Fruit fly (Drosophila melanogaster) whole organism, embryonic: ENCODE data around the gene CG34028.
A peak's percentile ranks its signal among the peaks of the same experiment; 100 is the strongest.

Experiments used
- Asciz ChIP-seq: fragments of 200-800 bp; sonication (Bioruptor generic); optimal IDR thresholded peaks from 2 replicates; lab custom pipeline; 2017; ENCODE audit warnings: missing biosample characterization, mild to moderate bottlenecking, missing genetic modification characterization, missing genetic modification reagents
- Awh ChIP-seq: fragments of 200-800 bp; sonication (Bioruptor generic); IDR thresholded peaks from 2 replicates; pipeline ENCODE4, ENCODE4 v1.3.6; 2022; ENCODE audit warnings: missing biosample characterization, missing genetic modification characterization
- CG10274 ChIP-seq: fragments of 200-800 bp; sonication (Bioruptor generic); optimal IDR thresholded peaks from 3 replicates; lab custom pipeline; 2017; ENCODE audit warnings: missing biosample characterization, mild to moderate bottlenecking, missing genetic modification characterization
- CG10462 ChIP-seq: fragments of 200-800 bp; sonication (Bioruptor generic); optimal IDR thresholded peaks from 2 replicates; lab custom pipeline; 2016; ENCODE audit warnings: missing biosample characterization, missing genetic modification characterization
- CG13123 ChIP-seq: fragments of 200-800 bp; sonication (Bioruptor generic); optimal IDR thresholded peaks from 2 replicates; lab custom pipeline; 2016; ENCODE audit warnings: missing biosample characterization, missing genetic modification characterization
- CG13424 ChIP-seq: fragments of 200-800 bp; sonication (Bioruptor generic); optimal IDR thresholded peaks from 2 replicates; lab custom pipeline; 2019; ENCODE audit warnings: missing biosample characterization, mild to moderate bottlenecking, missing genetic modification characterization, moderate library complexity
- CG13775 ChIP-seq: fragments of 200-800 bp; sonication (Bioruptor generic); optimal IDR thresholded peaks from 3 replicates; lab custom pipeline; 2017; ENCODE audit warnings: missing biosample characterization, mild to moderate bottlenecking, missing genetic modification characterization
- CG14014 ChIP-seq: fragments of 200-800 bp; sonication (Bioruptor generic); IDR thresholded peaks from 2 replicates; pipeline ENCODE4 v1.3.6; 2022; ENCODE audit warnings: missing biosample characterization, missing genetic modification characterization
- CG16863 ChIP-seq: fragments of 200-800 bp; sonication (Bioruptor generic); optimal IDR thresholded peaks from 3 replicates; lab custom pipeline; 2016; ENCODE audit warnings: missing biosample characterization, missing genetic modification characterization
- CG2889 ChIP-seq: fragments of 200-800 bp; sonication (Bioruptor generic); IDR thresholded peaks from 3 replicates; pipeline ENCODE4 v1.3.6; 2022; ENCODE audit warnings: missing biosample characterization, missing genetic modification characterization
- CG3726 ChIP-seq: fragments of 200-800 bp; sonication (Bioruptor generic); IDR thresholded peaks from 3 replicates; pipeline ENCODE4, ENCODE4 v1.3.6; 2022; ENCODE audit warnings: missing biosample characterization, missing genetic modification characterization
- CG4328 ChIP-seq: fragments of 200-800 bp; sonication (Bioruptor generic); optimal IDR thresholded peaks from 3 replicates; lab custom pipeline; 2017; ENCODE audit warnings: missing biosample characterization, missing genetic modification reagents, missing genetic modification characterization
- CG4854 ChIP-seq: fragments of 200-800 bp; sonication (Bioruptor generic); optimal IDR thresholded peaks from 2 replicates; lab custom pipeline; 2016; ENCODE audit warnings: missing biosample characterization, missing genetic modification characterization, inconsistent platforms
- CG6175 ChIP-seq: fragments of 200-800 bp; sonication (Bioruptor generic); IDR thresholded peaks from 3 replicates; pipeline ENCODE4 v1.3.6; 2022; ENCODE audit warnings: missing biosample characterization, missing genetic modification characterization
- CG6272 ChIP-seq: fragments of 200-800 bp; sonication (Bioruptor generic); IDR thresholded peaks from 2 replicates; pipeline ENCODE4 v1.3.6; 2022; ENCODE audit warnings: missing biosample characterization, missing genetic modification characterization
- CG7745 ChIP-seq: fragments of 200-800 bp; sonication (Bioruptor generic); optimal IDR thresholded peaks from 2 replicates; lab custom pipeline; 2018; ENCODE audit warnings: missing biosample characterization, mild to moderate bottlenecking, missing genetic modification characterization, moderate library complexity
- CG8359 ChIP-seq: fragments of 200-800 bp; sonication (Bioruptor generic); optimal IDR thresholded peaks from 2 replicates; lab custom pipeline; 2017; ENCODE audit warnings: missing biosample characterization, mild to moderate bottlenecking, missing genetic modification characterization, borderline replicate concordance
- CG8944 ChIP-seq: fragments of 200-800 bp; sonication (Bioruptor generic); optimal IDR thresholded peaks from 3 replicates; lab custom pipeline; 2016; ENCODE audit warnings: missing biosample characterization, missing genetic modification characterization
- CTCF ChIP-seq: fragments of 200-800 bp; sonication (Bioruptor generic); optimal IDR thresholded peaks from 2 replicates; lab custom pipeline; 2017; ENCODE audit warnings: missing biosample characterization, mild to moderate bottlenecking, missing genetic modification characterization, moderate library complexity
- GATAe ChIP-seq: fragments of 200-800 bp; sonication (Bioruptor generic); conservative IDR thresholded peaks from 2 replicates; pipeline ENCODE4 v1.3.6; 2022; ENCODE audit warnings: missing biosample characterization, missing genetic modification characterization
- Mad ChIP-seq: fragments of 200-800 bp; sonication (Bioruptor generic); optimal IDR thresholded peaks from 2 replicates; lab custom pipeline; 2016; ENCODE audit warnings: missing biosample characterization, missing genetic modification characterization
- Mrtf ChIP-seq: fragments of 200-800 bp; sonication (Bioruptor generic); IDR thresholded peaks from 3 replicates; pipeline ENCODE4 v1.3.6; 2022; ENCODE audit warnings: missing biosample characterization, missing genetic modification characterization
- PHDP ChIP-seq: fragments of 200-800 bp; sonication (Bioruptor generic); optimal IDR thresholded peaks from 3 replicates; lab custom pipeline; 2018; ENCODE audit warnings: missing biosample characterization, mild to moderate bottlenecking, missing genetic modification characterization, moderate library complexity
- Ravus ChIP-seq: fragments of 200-800 bp; sonication (Bioruptor generic); IDR thresholded peaks from 2 replicates; pipeline ENCODE4 v1.3.6; 2022; ENCODE audit warnings: missing biosample characterization, missing genetic modification characterization
- Rx ChIP-seq: fragments of 200-800 bp; sonication (Bioruptor generic); IDR thresholded peaks from 2 replicates; pipeline ENCODE4 v1.3.6; 2022; ENCODE audit warnings: missing biosample characterization, missing genetic modification characterization
- Sin3A ChIP-seq: fragments of >200 bp; optimal IDR thresholded peaks from 2 replicates; lab custom pipeline; 2018
- Sry-β ChIP-seq: fragments of 200-800 bp; sonication (Bioruptor generic); optimal IDR thresholded peaks from 2 replicates; lab custom pipeline; 2018; ENCODE audit warnings: missing biosample characterization, mild to moderate bottlenecking, missing genetic modification characterization, moderate library complexity
- ara ChIP-seq: fragments of 200-800 bp; sonication (Bioruptor generic); IDR thresholded peaks from 2 replicates; pipeline ENCODE4 v1.3.6; 2022; ENCODE audit warnings: missing biosample characterization, missing genetic modification characterization
- ash1 ChIP-seq: fragments of 200-800 bp; sonication (Bioruptor generic); optimal IDR thresholded peaks from 2 replicates; lab custom pipeline; 2018; ENCODE audit warnings: missing biosample characterization, mild to moderate bottlenecking, missing genetic modification characterization
- ato ChIP-seq: fragments of 200-800 bp; sonication (Bioruptor generic); IDR thresholded peaks from 2 replicates; pipeline ENCODE4 v1.3.6; 2022; ENCODE audit warnings: missing biosample characterization, missing genetic modification characterization; ENCODE audit not compliant: partially characterized antibody
- bowl ChIP-seq: fragments of 200-800 bp; sonication (Bioruptor generic); IDR thresholded peaks from 2 replicates; pipeline ENCODE4 v1.3.6; 2022; ENCODE audit warnings: missing biosample characterization, missing genetic modification characterization
- cato ChIP-seq: fragments of 200-800 bp; sonication (Bioruptor generic); optimal IDR thresholded peaks from 2 replicates; lab custom pipeline; 2016; ENCODE audit warnings: missing biosample characterization, missing genetic modification characterization, borderline replicate concordance
- cg ChIP-seq: fragments of 200-800 bp; sonication (Bioruptor generic); optimal IDR thresholded peaks from 3 replicates; lab custom pipeline; 2019; ENCODE audit warnings: missing biosample characterization, mild to moderate bottlenecking, missing genetic modification characterization, moderate library complexity
- chif ChIP-seq, 2 experiments: fragments of 200-800 bp; sonication (Bioruptor generic); optimal IDR thresholded peaks; 3 replicates each; lab custom pipeline; 2016; ENCODE audit warnings: missing biosample characterization in 2 of 2, missing genetic modification characterization in 2 of 2
- crp ChIP-seq, 2 experiments: fragments of 200-800 bp; sonication (Bioruptor generic); optimal IDR thresholded peaks; 2 replicates in 1 of 2; 3 replicates in 1 of 2; lab custom pipeline; 2017; ENCODE audit warnings: missing biosample characterization in 2 of 2, missing genetic modification characterization in 2 of 2, mild to moderate bottlenecking in 1 of 2, moderate library complexity in 1 of 2
- dm ChIP-seq: fragments of 200-800 bp; sonication (Bioruptor generic); optimal IDR thresholded peaks from 3 replicates; lab custom pipeline; 2016; ENCODE audit warnings: missing biosample characterization, missing genetic modification characterization
- fd102C ChIP-seq: fragments of 200-800 bp; sonication (Bioruptor generic); optimal IDR thresholded peaks from 2 replicates; lab custom pipeline; 2018; ENCODE audit warnings: missing biosample characterization, mild to moderate bottlenecking, missing genetic modification characterization, moderate library complexity
- ham ChIP-seq: fragments of 200-800 bp; sonication (Bioruptor generic); IDR thresholded peaks from 2 replicates; pipeline ENCODE4 v1.3.6; 2022; ENCODE audit warnings: missing biosample characterization, missing genetic modification characterization
- hkb ChIP-seq, 2 experiments: fragments of 200-800 bp in 1 of 2; fragments of >200 bp in 1 of 2; sonication (Bioruptor generic) in 1 of 2; IDR thresholded peaks in 1 of 2; optimal IDR thresholded peaks in 1 of 2; 2 replicates each; pipeline versions ENCODE4 v1.3.6 to Lab custom; 2017 to 2022; ENCODE audit warnings: missing biosample characterization in 1 of 2, missing genetic modification characterization in 1 of 2
- insv ChIP-seq, 2 experiments: fragments of 200-800 bp; sonication (Bioruptor generic); optimal IDR thresholded peaks; 3 replicates each; lab custom pipeline; 2016 to 2018; ENCODE audit warnings: missing biosample characterization in 2 of 2, missing genetic modification characterization in 2 of 2
- lola ChIP-seq, 3 experiments: fragments of >200 bp in 2 of 3; fragments of 200-800 bp in 1 of 3; sonication (Bioruptor generic) in 1 of 3; optimal IDR thresholded peaks; 2 replicates each; lab custom pipeline; 2017 to 2019; ENCODE audit warnings: missing biosample characterization in 3 of 3, missing genetic modification characterization in 3 of 3, mild to moderate bottlenecking in 1 of 3, moderate library complexity in 1 of 3
- mirr ChIP-seq: fragments of 200-800 bp; sonication (Bioruptor generic); optimal IDR thresholded peaks from 3 replicates; lab custom pipeline; 2018; ENCODE audit warnings: missing biosample characterization, mild to moderate bottlenecking, missing genetic modification characterization
- pnt ChIP-seq: fragments of 200-800 bp; sonication (Bioruptor generic); optimal IDR thresholded peaks from 3 replicates; lab custom pipeline; 2016; ENCODE audit warnings: missing biosample characterization, missing genetic modification characterization
- pzg ChIP-seq: fragments of 200-800 bp; sonication (Bioruptor generic); optimal IDR thresholded peaks from 3 replicates; lab custom pipeline; 2018; ENCODE audit warnings: missing biosample characterization, mild to moderate bottlenecking, missing genetic modification characterization, moderate library complexity
- sob ChIP-seq: fragments of 200-800 bp; sonication (Bioruptor generic); IDR thresholded peaks from 2 replicates; pipeline ENCODE4 v1.3.6; 2022; ENCODE audit warnings: missing biosample characterization, missing genetic modification characterization
- sug ChIP-seq: fragments of 200-800 bp; optimal IDR thresholded peaks from 2 replicates; lab custom pipeline; 2019; ENCODE audit warnings: missing biosample characterization, mild to moderate bottlenecking, missing genetic modification characterization, moderate library complexity
- tll ChIP-seq, 2 experiments: fragments of 200-800 bp in 1 of 2; fragments of >200 bp in 1 of 2; sonication (Bioruptor generic) in 1 of 2; optimal IDR thresholded peaks; 2 replicates each; lab custom pipeline; 2017 to 2019; ENCODE audit warnings: missing biosample characterization in 2 of 2, missing genetic modification characterization in 2 of 2, mild to moderate bottlenecking in 1 of 2, moderate library complexity in 1 of 2
- usp ChIP-seq: fragments of >200 bp; optimal IDR thresholded peaks from 2 replicates; lab custom pipeline; 2017; ENCODE audit warnings: missing biosample characterization, missing genetic modification characterization

The CG34028 gene

DNA sequence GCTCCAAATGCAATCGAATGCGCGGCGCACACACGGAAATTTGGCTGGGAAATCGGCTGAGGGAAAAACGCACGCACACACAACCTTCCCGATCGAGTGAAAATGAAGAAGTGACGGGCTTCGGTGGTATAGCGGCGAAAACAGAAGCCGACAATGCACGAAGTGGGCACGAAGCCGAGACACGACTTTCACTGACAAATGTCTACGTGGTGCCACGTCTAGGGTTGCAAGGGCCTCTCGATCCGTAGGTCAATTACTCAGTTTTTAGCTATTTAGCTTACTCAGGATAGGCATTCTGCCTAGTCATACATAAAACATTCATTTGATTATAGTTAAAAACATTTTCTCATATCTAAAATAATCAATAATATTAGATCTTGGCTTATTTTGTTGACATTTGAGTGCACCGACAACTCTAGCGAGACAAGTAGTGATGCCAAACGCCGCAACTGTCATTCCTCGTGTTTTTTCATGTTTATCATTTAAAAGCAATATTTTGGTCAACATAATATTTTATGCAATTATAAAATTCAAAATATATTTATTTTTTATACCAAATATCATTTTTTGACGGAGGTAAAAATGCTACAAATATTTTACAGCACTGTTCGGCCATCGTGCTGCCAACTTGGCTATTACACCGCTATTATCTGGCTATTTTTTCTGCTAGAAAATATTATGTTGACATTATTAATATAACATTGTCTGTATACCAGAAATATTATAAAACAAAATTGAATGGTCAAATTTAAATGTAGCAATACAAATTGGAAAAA lies 42.4 kb downstream of the CG34028 start (continued):
- TF ChIP-seq CG14014 (GFP tag; lab: Robert Waterston, UW) = peak; percentile 89
- TF ChIP-seq insv (GFP tag; optimal IDR thresholded peaks at IDR 0.05; lab: Kevin White, UChicago) = peak in 1 of 2 experiments; percentile 44
- TF ChIP-seq Asciz = peak; percentile 77
- TF ChIP-seq cg = no peak
- TF ChIP-seq lola (GFP tag; optimal IDR thresholded peaks at IDR 0.05; lab: Kevin White, UChicago) = peak in 1 of 3 experiments; percentile 84
- TF ChIP-seq Rx (GFP tag; lab: Robert Waterston, UW) = peak; percentile 71
- no peak for TF ChIP-seq tll (GFP tag; optimal IDR thresholded peaks at IDR 0.05; lab: Kevin White, UChicago)
- TF ChIP-seq mirr (GFP tag; lab: Kevin White, UChicago) = peak; percentile 88
- peak; percentile 52 for TF ChIP-seq fd102C
- TF ChIP-seq ash1 (GFP tag; lab: Kevin White, UChicago) = peak; percentile 27
- TF ChIP-seq CG7745 (tag; lab: Kevin White, UChicago) = no peak
- peak; percentile 67 for TF ChIP-seq CG8944
- peak; percentile 43; the same call in 1 of the 2 replicates for TF ChIP-seq GATAe
- peak; percentile 88 for TF ChIP-seq CG4328 (GFP tag; lab: Kevin White, UChicago)
- peak; percentile 89 for TF ChIP-seq sug (tag; lab: Kevin White, UChicago)
- peak; percentile 84 for TF ChIP-seq Awh (GFP tag; lab: Robert Waterston, UW)
- 0 out of 3 replicates have a peak, but pooled peaks have one; percentile 49 for TF ChIP-seq CG6175 (GFP tag; lab: Robert Waterston, UW)
- no peak for TF ChIP-seq usp (GFP tag; lab: Kevin White, UChicago)
- peak; percentile 46 for TF ChIP-seq CTCF (GFP tag; lab: Kevin White, UChicago)
- peak; percentile 85 for TF ChIP-seq CG13775 (GFP tag; lab: Kevin White, UChicago)
- 0 out of 2 replicates have a peak, but pooled peaks have one; percentile 53 for TF ChIP-seq ham (GFP tag; lab: Robert Waterston, UW)
- TF ChIP-seq sob (GFP tag; lab: Robert Waterston, UW) = peak; percentile 89
- peak in 1 of 2 experiments; percentile 28 for TF ChIP-seq crp (GFP tag; optimal IDR thresholded peaks at IDR 0.05; lab: Kevin White, UChicago)
- TF ChIP-seq cato (GFP tag; lab: Kevin White, UChicago) = peak; percentile 64
- TF ChIP-seq CG10462 (GFP tag; lab: Kevin White, UChicago) = peak; percentile 70
- TF ChIP-seq pzg (GFP tag; lab: Kevin White, UChicago) = peak; percentile 42
- peak; percentile 51 for TF ChIP-seq pnt
- TF ChIP-seq CG4854 (GFP tag; lab: Kevin White, UChicago) = peak; percentile 78
- TF ChIP-seq CG2889 = peak; percentile 85
- peak; percentile 52 for TF ChIP-seq Ravus (GFP tag; lab: Robert Waterston, UW)
- TF ChIP-seq ato (GFP tag; lab: Robert Waterston, UW) = 0 out of 2 replicates have a peak, but pooled peaks have one; percentile 35
- peak; percentile 52 for TF ChIP-seq CG10274 (GFP tag; lab: Kevin White, UChicago)
- TF ChIP-seq hkb (optimal IDR thresholded peaks at IDR 0.05; lab: Kevin White, UChicago) = no peak
- peak; percentile 86 for TF ChIP-seq hkb (GFP tag; IDR thresholded peaks at IDR 0.05; lab: Robert Waterston, UW)
- TF ChIP-seq CG3726 (GFP tag; lab: Robert Waterston, UW) = peak; percentile 72; the same call in 2 of the 3 replicates
- peak; percentile 67 for TF ChIP-seq CG13123 (GFP tag; lab: Kevin White, UChicago)
- peak; percentile 83 for TF ChIP-seq Mad (GFP tag; lab: Kevin White, UChicago)
- peak; percentile 55 for TF ChIP-seq CG16863 (GFP tag; lab: Kevin White, UChicago)
- TF ChIP-seq CG8359 (GFP tag; lab: Kevin White, UChicago) = peak; percentile 70
- TF ChIP-seq CG13424 = peak; percentile 92
- TF ChIP-seq Sin3A (lab: Kevin White, UChicago) = no peak
- peak; percentile 77 for TF ChIP-seq dm
- TF ChIP-seq PHDP (tag; lab: Kevin White, UChicago) = peak; percentile 90
- peak; percentile 73 to 81 for TF ChIP-seq chif (GFP tag; optimal IDR thresholded peaks at IDR 0.05; lab: Kevin White, UChicago)
- TF ChIP-seq Sry-β (GFP tag; lab: Kevin White, UChicago) = peak; percentile 92
- peak; percentile 82 for TF ChIP-seq CG6272 (GFP tag; lab: Robert Waterston, UW)
- TF ChIP-seq Mrtf (GFP tag; lab: Robert Waterston, UW) = peak; percentile 79
- no peak; the same call in 1 of the 2 replicates for TF ChIP-seq bowl (GFP tag; lab: Robert Waterston, UW)
- TF ChIP-seq ara (GFP tag; lab: Robert Waterston, UW) = peak; percentile 87
